1 fruit fly cellular context compared by ENCODE assay signal in genomic region chr3R:7973049-7973448, dm6.
TF ChIP-seq lines count a peak whose summit lies in the region.

No protein-coding gene starts in this region.

TF ChIP-seq in whole organism, embryonic, 481 proteins besides CTCF, POLR2A, EP300 and RAD21 (continued from another document):
- TF ChIP-seq NFAT (GFP tag; IDR thresholded peaks at IDR 0.05; lab: Robert Waterston, UW) (no peak), TFAM (GFP tag; optimal IDR thresholded peaks at IDR 0.05; lab: Kevin White, UChicago) (no peak), MBD-R2 (GFP tag; IDR thresholded peaks at IDR 0.05; lab: Robert Waterston, UW) (peak; percentile 18; the same call in 1 of the 2 replicates), Camta (GFP tag; optimal IDR thresholded peaks at IDR 0.05; lab: Kevin White, UChicago) (no peak), CG11504 (tag; optimal IDR thresholded peaks at IDR 0.05; lab: Kevin White, UChicago) (peak; percentile 4), Dll (GFP tag; IDR thresholded peaks at IDR 0.05; lab: Robert Waterston, UW; ENCODE audit: partially characterized antibody) (peak; percentile 32; the same call in 1 of the 4 replicates), Scr (GFP tag; IDR thresholded peaks at IDR 0.05; lab: Robert Waterston, UW; ENCODE audit: partially characterized antibody) (peak; percentile 47; the same call in 1 of the 2 replicates), Nf-YA (GFP tag; IDR thresholded peaks at IDR 0.05; lab: Robert Waterston, UW) (no peak), CG1603 (tag; optimal IDR thresholded peaks at IDR 0.05; lab: Kevin White, UChicago) (peak; percentile 29), stwl (tag; optimal IDR thresholded peaks at IDR 0.05; lab: Kevin White, UChicago) (peak; percentile 11), NK7.1 (GFP tag; optimal IDR thresholded peaks at IDR 0.05; lab: Kevin White, UChicago) (no peak), trem (tag; optimal IDR thresholded peaks at IDR 0.05; lab: Kevin White, UChicago) (peak; percentile 18), CG14710 (tag; optimal IDR thresholded peaks at IDR 0.05; lab: Kevin White, UChicago) (peak; percentile 19), Dek (tag; optimal IDR thresholded peaks at IDR 0.05; lab: Kevin White, UChicago) (no peak), Ada2b (GFP tag; IDR thresholded peaks at IDR 0.05; lab: Robert Waterston, UW) (peak; percentile 30; the same call in 1 of the 2 replicates), CG8388 (GFP tag; optimal IDR thresholded peaks at IDR 0.05; lab: Kevin White, UChicago) (no peak), CG14014 (GFP tag; IDR thresholded peaks at IDR 0.05; lab: Robert Waterston, UW) (no peak), cad (GFP tag; optimal IDR thresholded peaks at IDR 0.05; lab: Kevin White, UChicago) (no peak), Gug (GFP tag; IDR thresholded peaks at IDR 0.05; lab: Robert Waterston, UW) (no peak), exex (tag; optimal IDR thresholded peaks at IDR 0.05; lab: Kevin White, UChicago) (no peak), CG2678 (tag; optimal IDR thresholded peaks at IDR 0.05; lab: Kevin White, UChicago) (no peak), CG13287 (GFP tag; IDR thresholded peaks at IDR 0.05; lab: Robert Waterston, UW; ENCODE audit: partially characterized antibody) (peak; percentile 38; the same call in 1 of the 2 replicates), slbo (GFP tag; IDR thresholded peaks at IDR 0.05; lab: Robert Waterston, UW) (no peak), YL-1 (GFP tag; optimal IDR thresholded peaks at IDR 0.05; lab: Kevin White, UChicago) (peak; percentile 2), CG17568 (GFP tag; optimal IDR thresholded peaks at IDR 0.05; lab: Kevin White, UChicago) (no peak), Myb (GFP tag; optimal IDR thresholded peaks at IDR 0.05; lab: Kevin White, UChicago) (peak; percentile 91), sisA (GFP tag; IDR thresholded peaks at IDR 0.05; lab: Robert Waterston, UW) (no peak), psq (GFP tag; optimal IDR thresholded peaks at IDR 0.05; lab: Kevin White, UChicago) (no peak), pan (optimal IDR thresholded peaks at IDR 0.05; lab: Kevin White, UChicago) (no peak), pan (GFP tag; optimal IDR thresholded peaks at IDR 0.05 in 1 of 2, IDR thresholded peaks at IDR 0.05 in 1 of 2) (no peak), CG14860 (GFP tag; IDR thresholded peaks at IDR 0.05; lab: Robert Waterston, UW; ENCODE audit: partially characterized antibody) (no peak), Hmx (GFP tag; optimal IDR thresholded peaks at IDR 0.05; lab: Kevin White, UChicago) (no peak), ken (GFP tag; IDR thresholded peaks at IDR 0.05; lab: Robert Waterston, UW) (no peak), chif (GFP tag; optimal IDR thresholded peaks at IDR 0.05; lab: Kevin White, UChicago) (no peak), HLHmδ (GFP tag; optimal IDR thresholded peaks at IDR 0.05; lab: Kevin White, UChicago) (no peak), Usf (GFP tag; optimal IDR thresholded peaks at IDR 0.05; lab: Kevin White, UChicago) (no peak), CG9876 (GFP tag; optimal IDR thresholded peaks at IDR 0.05; lab: Kevin White, UChicago) (no peak), salm (tag; optimal IDR thresholded peaks at IDR 0.05; lab: Kevin White, UChicago) (no peak), hkb (optimal IDR thresholded peaks at IDR 0.05; lab: Kevin White, UChicago) (no peak), hkb (GFP tag; IDR thresholded peaks at IDR 0.05; lab: Robert Waterston, UW) (peak; percentile 39; the same call in 1 of the 2 replicates), CG11695 (GFP tag; IDR thresholded peaks at IDR 0.05; lab: Robert Waterston, UW) (no peak), HHEX (GFP tag; optimal IDR thresholded peaks at IDR 0.05; lab: Kevin White, UChicago) (no peak), CG2120 (GFP tag; optimal IDR thresholded peaks at IDR 0.05; lab: Kevin White, UChicago) (no peak), CG11723 (GFP tag; optimal IDR thresholded peaks at IDR 0.05; lab: Kevin White, UChicago) (no peak), p53 (GFP tag; optimal IDR thresholded peaks at IDR 0.05; lab: Kevin White, UChicago) (no peak), BEAF-32 (GFP tag; optimal IDR thresholded peaks at IDR 0.05; lab: Kevin White, UChicago) (peak; percentile 11), CG16863 (GFP tag; optimal IDR thresholded peaks at IDR 0.05; lab: Kevin White, UChicago) (no peak), CG11093 (GFP tag; IDR thresholded peaks at IDR 0.05; lab: Robert Waterston, UW) (no peak), rib (GFP tag; IDR thresholded peaks at IDR 0.05; lab: Robert Waterston, UW) (no peak), Hey (tag; optimal IDR thresholded peaks at IDR 0.05; lab: Kevin White, UChicago) (no peak), CG4424 (GFP tag; optimal IDR thresholded peaks at IDR 0.05; lab: Kevin White, UChicago) (no peak), CG18262 (tag; optimal IDR thresholded peaks at IDR 0.05; lab: Kevin White, UChicago) (no peak), yki (optimal IDR thresholded peaks at IDR 0.05; lab: Kevin White, UChicago) (no peak), corto (GFP tag; optimal IDR thresholded peaks at IDR 0.05; lab: Kevin White, UChicago) (no peak), HLH3B (GFP tag; IDR thresholded peaks at IDR 0.05; lab: Robert Waterston, UW) (no peak), Med (GFP tag; lab: Kevin White, UChicago) (peak; percentile 34), run (tag; optimal IDR thresholded peaks at IDR 0.05; lab: Kevin White, UChicago) (no peak), CoRest (tag; optimal IDR thresholded peaks at IDR 0.05; lab: Kevin White, UChicago) (no peak), gro (GFP tag; optimal IDR thresholded peaks at IDR 0.05; lab: Kevin White, UChicago) (no peak), CG8359 (GFP tag; optimal IDR thresholded peaks at IDR 0.05; lab: Kevin White, UChicago; ENCODE audit: borderline replicate concordance) (no peak), Jarid2 (GFP tag; optimal IDR thresholded peaks at IDR 0.05; lab: Kevin White, UChicago) (no peak), CG12769 (tag; optimal IDR thresholded peaks at IDR 0.05; lab: Kevin White, UChicago) (no peak), kay (GFP tag; optimal IDR thresholded peaks at IDR 0.05; lab: Kevin White, UChicago) (no peak), Ets65A (GFP tag; lab: Kevin White, UChicago) (no peak)
